Worm (Caenorhabditis elegans): Measurements from ENCODE around the gene npr-38.

ce11 chrX:6319546-6319945 is 8.1 kb downstream of the npr-38 start, which contains the start of gene chtb-3:
- TF ChIP-seq B0336.3 (GFP tag; IDR thresholded peaks at IDR 0.05) (no peak), tlf-1 (GFP tag; optimal IDR thresholded peaks at IDR 0.05) (no peak), snpc-4 (GFP tag; optimal IDR thresholded peaks at IDR 0.05) (no peak), snpc-4 (tag; optimal IDR thresholded peaks at IDR 0.05) (no peak), unc-130 (GFP tag; optimal IDR thresholded peaks at IDR 0.05) (no peak), let-526 (GFP tag; IDR thresholded peaks at IDR 0.05) (no peak), dpl-1 (GFP tag; optimal IDR thresholded peaks at IDR 0.05) (no peak), B0035.1 (tag; optimal IDR thresholded peaks at IDR 0.05) (no peak), T07F8.4 (tag; optimal IDR thresholded peaks at IDR 0.05) (no peak), attf-3 (GFP tag; conservative IDR thresholded peaks at IDR 0.05) (no peak)

All from whole organism, young adult.